Worm (Caenorhabditis elegans) whole organism, mixed stage, embryonic: ENCODE measurements around the gene C18B2.2.

Experiments used
- M03D4.4 ChIP-seq: sonication (generic microtip); optimal IDR thresholded peaks from 2 replicates; lab custom pipeline; 2017; ENCODE audit warnings: mild to moderate bottlenecking, missing genetic modification characterization, missing compliant biosample characterization
- blmp-1 ChIP-seq: fragments of 150-350 bp; optimal IDR thresholded peaks from 2 replicates; lab custom pipeline; 2014; ENCODE audit warnings: missing biosample characterization, missing genetic modification characterization
- ham-2 ChIP-seq: fragments of 200-800 bp; sonication (Bioruptor generic); optimal IDR thresholded peaks from 2 replicates; lab custom pipeline; 2018; ENCODE audit warnings: mild to moderate bottlenecking, missing genetic modification characterization, missing compliant biosample characterization
- mep-1 ChIP-seq: fragments of 150-350 bp; optimal IDR thresholded peaks from 2 replicates; lab custom pipeline; 2017; ENCODE audit warnings: missing biosample characterization, missing genetic modification reagents, missing genetic modification characterization, inconsistent platforms
- nhr-28 ChIP-seq: fragments of 150-350 bp; optimal IDR thresholded peaks from 2 replicates; lab custom pipeline; 2014; ENCODE audit warnings: missing biosample characterization, missing genetic modification characterization
- nhr-76 ChIP-seq: sonication (generic microtip); optimal IDR thresholded peaks from 2 replicates; lab custom pipeline; 2017; ENCODE audit warnings: missing biosample characterization, missing genetic modification characterization
- pha-4 ChIP-seq: fragments of 150-350 bp; optimal IDR thresholded peaks from 2 replicates; lab custom pipeline; 2018; ENCODE audit warnings: missing biosample characterization, missing genetic modification reagents, missing genetic modification characterization
- unc-39 ChIP-seq: fragments of 150-350 bp; optimal IDR thresholded peaks from 2 replicates; lab custom pipeline; 2014; ENCODE audit warnings: missing biosample characterization, missing genetic modification characterization
- unc-62 ChIP-seq: fragments of 150-350 bp; optimal IDR thresholded peaks from 2 replicates; lab custom pipeline; 2014; ENCODE audit warnings: missing biosample characterization, missing genetic modification reagents, missing genetic modification characterization

DNA sequence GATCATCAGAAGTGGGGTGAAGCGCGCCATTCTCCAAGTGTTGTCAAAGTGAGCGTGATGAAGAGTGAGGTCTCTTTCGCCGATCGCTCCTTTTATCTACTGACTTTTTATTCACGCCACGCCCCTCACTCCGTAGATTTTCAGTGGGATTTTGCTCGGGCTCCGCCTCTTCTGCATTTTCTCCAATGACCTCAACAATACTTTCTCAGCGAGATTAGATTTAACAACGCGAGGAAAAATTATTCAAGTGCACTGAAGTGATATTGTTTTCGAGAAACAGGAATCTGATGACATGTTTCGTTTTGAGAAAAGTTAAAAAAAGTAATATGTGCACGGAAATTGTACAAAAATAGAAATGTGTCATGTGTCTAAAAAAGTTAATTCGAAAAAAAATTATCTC is 45.6 kb downstream of the C18B2.2 start, which contains the start of gene snet-1:
- TF ChIP-seq unc-62: no peak
- no peak for TF ChIP-seq pha-4 (tag; lab: Kevin White, UChicago)
- no peak for TF ChIP-seq nhr-28
- TF ChIP-seq mep-1: no peak
- no peak for TF ChIP-seq unc-39 (tag; lab: Kevin White, UChicago)
- TF ChIP-seq nhr-76 (tag; lab: Kevin White, UChicago): no peak
- TF ChIP-seq blmp-1 (tag; lab: Kevin White, UChicago): no peak
- TF ChIP-seq M03D4.4 (tag; lab: Kevin White, UChicago): no peak
- TF ChIP-seq ham-2 (GFP tag; lab: Kevin White, UChicago): no peak
